Worm (Caenorhabditis elegans) whole organism, young adult: ENCODE results near the gene F21D5.9.
A peak's percentile ranks its signal among the peaks of the same experiment; 100 is the strongest.

Source experiments
- B0035.1 ChIP-seq: sonication (generic microtip); optimal IDR thresholded peaks from 2 replicates; lab custom pipeline; 2016; ENCODE audit warnings: missing genetic modification characterization, mild to moderate bottlenecking, missing compliant biosample characterization, missing genotype, missing genetic modification reagents
- B0336.3 ChIP-seq: fragments of 200-800 bp; sonication (Bioruptor generic); IDR thresholded peaks from 2 replicates; pipeline ENCODE4 v1.3.6; 2022; ENCODE audit warnings: missing genetic modification characterization, missing compliant biosample characterization
- F23B12.7 ChIP-seq: sonication (generic microtip); optimal IDR thresholded peaks from 2 replicates; lab custom pipeline; 2017; ENCODE audit warnings: missing genetic modification characterization, mild to moderate bottlenecking, missing compliant biosample characterization, antibody characterized with exemption, moderate library complexity; ENCODE audit not compliant: insufficient read depth
- F33H1.4 ChIP-seq: fragments of 200-800 bp; sonication (Bioruptor generic); IDR thresholded peaks from 2 replicates; pipeline ENCODE4 v1.3.6; 2022; ENCODE audit warnings: missing genetic modification reagents, missing genetic modification characterization, missing compliant biosample characterization
- F37B4.10 ChIP-seq: fragments of 200-800 bp; sonication (Bioruptor generic); IDR thresholded peaks from 2 replicates; pipeline ENCODE4 v1.3.6; 2022; ENCODE audit warnings: missing genetic modification characterization, missing compliant biosample characterization
- F39B2.1 ChIP-seq: fragments of 200-800 bp; sonication (Bioruptor generic); IDR thresholded peaks from 2 replicates; pipeline ENCODE4 v1.3.6; 2022; ENCODE audit warnings: missing genetic modification reagents, missing genetic modification characterization, missing compliant biosample characterization
- K11D2.4 ChIP-seq: fragments of 200-800 bp; sonication (Bioruptor generic); IDR thresholded peaks from 2 replicates; pipeline ENCODE4 v1.3.6; 2022; ENCODE audit warnings: missing genetic modification reagents, missing genetic modification characterization, missing compliant biosample characterization
- Y53F4B.3 ChIP-seq: fragments of 200-800 bp; sonication (Bioruptor generic); IDR thresholded peaks from 2 replicates; pipeline ENCODE4 v1.3.6; 2022; ENCODE audit warnings: missing genetic modification reagents, missing genetic modification characterization, missing compliant biosample characterization
- Y79H2A.3 ChIP-seq: fragments of 200-800 bp; sonication (Bioruptor generic); conservative IDR thresholded peaks from 2 replicates; pipeline ENCODE4 v1.3.6; 2022; ENCODE audit warnings: missing genetic modification reagents, missing genetic modification characterization, missing compliant biosample characterization
- Y95B8A.8 ChIP-seq: fragments of 200-800 bp; sonication (Bioruptor generic); IDR thresholded peaks from 2 replicates; pipeline ENCODE4 v1.3.6; 2022; ENCODE audit warnings: missing genetic modification reagents, missing genetic modification characterization, missing compliant biosample characterization
- ZK185.1 ChIP-seq: sonication (generic microtip); optimal IDR thresholded peaks from 2 replicates; lab custom pipeline; 2016; ENCODE audit warnings: mild to moderate bottlenecking, missing genetic modification characterization, missing compliant biosample characterization; ENCODE audit not compliant: poor library complexity, severe bottlenecking
- attf-3 ChIP-seq: fragments of 200-800 bp; sonication (Bioruptor generic); conservative IDR thresholded peaks from 2 replicates; pipeline ENCODE4 v1.3.6; 2022; ENCODE audit warnings: missing genetic modification reagents, missing genetic modification characterization, missing compliant biosample characterization
- bed-1 ChIP-seq: fragments of 200-800 bp; sonication (Bioruptor generic); IDR thresholded peaks from 2 replicates; pipeline ENCODE4 v1.3.6; 2022; ENCODE audit warnings: missing genetic modification reagents, missing genetic modification characterization, missing compliant biosample characterization
- cebp-1 ChIP-seq, 2 experiments: fragments of 200-800 bp in 1 of 2; sonication (Bioruptor generic) in 1 of 2; sonication (generic microtip) in 1 of 2; IDR thresholded peaks in 1 of 2; optimal IDR thresholded peaks in 1 of 2; 2 replicates each; pipeline versions ENCODE4 v1.3.6 to Lab custom; 2017 to 2022; ENCODE audit warnings: missing compliant biosample characterization in 2 of 2, missing genetic modification characterization in 2 of 2, mild to moderate bottlenecking in 1 of 2, missing genetic modification reagents in 1 of 2, moderate library complexity in 1 of 2
- ceh-40 ChIP-seq: fragments of 200-800 bp; sonication (Bioruptor generic); IDR thresholded peaks from 2 replicates; pipeline ENCODE4 v1.3.6; 2022; ENCODE audit warnings: missing genetic modification characterization, missing compliant biosample characterization
- ceh-91 ChIP-seq: fragments of 200-800 bp; sonication (Bioruptor generic); IDR thresholded peaks from 2 replicates; pipeline ENCODE4 v1.3.6; 2022; ENCODE audit warnings: missing genetic modification reagents, missing genetic modification characterization, missing compliant biosample characterization
- chd-7 ChIP-seq: sonication (generic microtip); optimal IDR thresholded peaks from 2 replicates; lab custom pipeline; 2016; ENCODE audit warnings: mild to moderate bottlenecking, missing genetic modification characterization, moderate library complexity, missing compliant biosample characterization
- dox-1 ChIP-seq: fragments of 200-800 bp; sonication (Bioruptor generic); IDR thresholded peaks from 2 replicates; pipeline ENCODE4 v1.3.6; 2022; ENCODE audit warnings: missing genetic modification reagents, missing genetic modification characterization, missing compliant biosample characterization
- dpff-1 ChIP-seq: sonication (generic microtip); optimal IDR thresholded peaks from 2 replicates; lab custom pipeline; 2017; ENCODE audit warnings: mild to moderate bottlenecking, missing genetic modification characterization, missing compliant biosample characterization
- efl-1 ChIP-seq: fragments of 150-350 bp; optimal IDR thresholded peaks from 2 replicates; lab custom pipeline; 2014; ENCODE audit warnings: missing biosample characterization, missing genetic modification reagents, missing genetic modification characterization
- egl-18 ChIP-seq: fragments of 200-800 bp; sonication (Bioruptor generic); IDR thresholded peaks from 2 replicates; pipeline ENCODE4 v1.3.6; 2022; ENCODE audit warnings: missing genetic modification reagents, missing genetic modification characterization, missing compliant biosample characterization
- egl-44 ChIP-seq: fragments of 200-800 bp; sonication (Bioruptor generic); IDR thresholded peaks from 2 replicates; pipeline ENCODE4 v1.3.6; 2022; ENCODE audit warnings: missing genetic modification reagents, missing genetic modification characterization, missing compliant biosample characterization
- ets-4 ChIP-seq: fragments of 200-800 bp; sonication (Bioruptor generic); optimal IDR thresholded peaks from 2 replicates; lab custom pipeline; 2018; ENCODE audit warnings: mild to moderate bottlenecking, missing genetic modification characterization, missing compliant biosample characterization
- fkh-3 ChIP-seq: sonication (generic microtip); optimal IDR thresholded peaks from 2 replicates; lab custom pipeline; 2016; ENCODE audit warnings: mild to moderate bottlenecking, missing genetic modification characterization, missing compliant biosample characterization
- hsf-1 ChIP-seq: fragments of 200-800 bp; sonication (Bioruptor generic); IDR thresholded peaks from 2 replicates; pipeline ENCODE4 v1.3.6; 2022; ENCODE audit warnings: missing genetic modification reagents, missing genetic modification characterization, missing compliant biosample characterization
- let-607 ChIP-seq, 2 experiments: fragments of 200-800 bp in 1 of 2; sonication (Bioruptor generic) in 1 of 2; sonication (generic microtip) in 1 of 2; optimal IDR thresholded peaks; 2 replicates each; lab custom pipeline; 2016 to 2018; ENCODE audit warnings: mild to moderate bottlenecking in 2 of 2, missing compliant biosample characterization in 2 of 2, missing genetic modification characterization in 2 of 2, moderate library complexity in 2 of 2, missing genotype in 1 of 2
- lin-35 ChIP-seq, 3 experiments: fragments of 150-350 bp in 2 of 3; sonication (generic microtip) in 1 of 3; optimal IDR thresholded peaks; 2 replicates each; lab custom pipeline; 2014 to 2018; ENCODE audit warnings: missing biosample characterization in 3 of 3, missing genetic modification characterization in 3 of 3, missing genetic modification reagents in 3 of 3
- madf-10 ChIP-seq: sonication (generic microtip); optimal IDR thresholded peaks from 2 replicates; lab custom pipeline; 2016; ENCODE audit warnings: mild to moderate bottlenecking, missing genetic modification characterization, missing compliant biosample characterization
- mcd-1 ChIP-seq: fragments of 200-800 bp; sonication (Bioruptor generic); IDR thresholded peaks from 2 replicates; pipeline ENCODE4 v1.3.6; 2022; ENCODE audit warnings: missing genetic modification reagents, missing genetic modification characterization, missing compliant biosample characterization
- mxl-1 ChIP-seq: sonication (generic microtip); optimal IDR thresholded peaks from 2 replicates; lab custom pipeline; 2016; ENCODE audit warnings: missing genetic modification characterization, missing compliant biosample characterization
- nfyb-1 ChIP-seq: fragments of 200-800 bp; sonication (Bioruptor generic); IDR thresholded peaks from 2 replicates; pipeline ENCODE4 v1.3.6; 2022; ENCODE audit warnings: missing genetic modification reagents, missing genetic modification characterization, missing compliant biosample characterization
- nhr-27 ChIP-seq: fragments of 200-800 bp; sonication (Bioruptor generic); optimal IDR thresholded peaks from 2 replicates; lab custom pipeline; 2018; ENCODE audit warnings: mild to moderate bottlenecking, missing genetic modification characterization, moderate library complexity, missing compliant biosample characterization
- nhr-80 ChIP-seq: sonication (generic microtip); optimal IDR thresholded peaks from 2 replicates; lab custom pipeline; 2016; ENCODE audit warnings: missing genetic modification characterization, missing compliant biosample characterization
- nhr-90 ChIP-seq: sonication (generic microtip); optimal IDR thresholded peaks from 2 replicates; lab custom pipeline; 2016; ENCODE audit warnings: missing genotype, mild to moderate bottlenecking, missing genetic modification characterization, missing compliant biosample characterization
- pha-4 ChIP-seq: fragments of 150-350 bp; sonication (generic microtip); optimal IDR thresholded peaks from 2 replicates; lab custom pipeline; 2014; ENCODE audit warnings: missing biosample characterization, missing genetic modification reagents, missing genetic modification characterization
- repo-1 ChIP-seq: sonication (generic microtip); optimal IDR thresholded peaks from 2 replicates; lab custom pipeline; 2017; ENCODE audit warnings: mild to moderate bottlenecking, missing genetic modification characterization, missing compliant biosample characterization
- snpc-3.4 ChIP-seq: sonication (generic microtip); optimal IDR thresholded peaks from 2 replicates; lab custom pipeline; 2017; ENCODE audit warnings: missing genetic modification characterization, mild to moderate bottlenecking, missing compliant biosample characterization, antibody characterized with exemption, moderate library complexity, missing genotype, missing genetic modification reagents
- snpc-4 ChIP-seq, 5 experiments: fragments of 150-350 bp in 1 of 5; sonication (generic microtip) in 4 of 5; optimal IDR thresholded peaks; 2 replicates each; lab custom pipeline; 2014 to 2018; ENCODE audit warnings: missing genetic modification characterization in 5 of 5, missing biosample characterization in 3 of 5, antibody characterized with exemption in 2 of 5, mild to moderate bottlenecking in 2 of 5, missing compliant biosample characterization in 2 of 5, missing genotype in 2 of 5, moderate library complexity in 2 of 5, missing genetic modification reagents in 1 of 5
- sptf-2 ChIP-seq: fragments of 200-800 bp; sonication (Bioruptor generic); optimal IDR thresholded peaks from 2 replicates; lab custom pipeline; 2018; ENCODE audit warnings: mild to moderate bottlenecking, missing genetic modification characterization, missing compliant biosample characterization
- tbp1 ChIP-seq: fragments of 200-800 bp; sonication (Bioruptor generic); optimal IDR thresholded peaks from 2 replicates; lab custom pipeline; 2018; ENCODE audit warnings: mild to moderate bottlenecking, missing genetic modification characterization, missing compliant biosample characterization
- tbx-9 ChIP-seq: sonication (generic microtip); optimal IDR thresholded peaks from 2 replicates; lab custom pipeline; 2016; ENCODE audit warnings: borderline replicate concordance, missing genetic modification characterization, inconsistent platforms, missing compliant biosample characterization
- tlf-1 ChIP-seq: fragments of 200-800 bp; sonication (Bioruptor generic); optimal IDR thresholded peaks from 2 replicates; lab custom pipeline; 2018; ENCODE audit warnings: mild to moderate bottlenecking, missing genetic modification characterization, missing compliant biosample characterization
- zfh-2 ChIP-seq: fragments of 200-800 bp; sonication (Bioruptor generic); conservative IDR thresholded peaks from 2 replicates; pipeline ENCODE4 v1.3.6; 2022; ENCODE audit warnings: missing genetic modification reagents, missing genetic modification characterization, missing compliant biosample characterization
- zim-3 ChIP-seq: sonication (generic microtip); optimal IDR thresholded peaks from 2 replicates; lab custom pipeline; 2017; ENCODE audit warnings: mild to moderate bottlenecking, missing genetic modification characterization, moderate library complexity, missing compliant biosample characterization
- ztf-18 ChIP-seq: sonication (generic microtip); optimal IDR thresholded peaks from 2 replicates; lab custom pipeline; 2016; ENCODE audit warnings: missing genotype, mild to moderate bottlenecking, missing genetic modification characterization, missing compliant biosample characterization
- ztf-26 ChIP-seq: sonication (generic microtip); optimal IDR thresholded peaks from 2 replicates; lab custom pipeline; 2017; ENCODE audit warnings: missing genetic modification characterization, missing compliant biosample characterization

Gene F21D5.9

ce11 chrIV:8687605-8688191 lies 36.1 kb upstream of the F21D5.9 start, which contains the start of gene snrp-3:
snrp-3 (minus strand) TSS chrIV:8687810.
- TF ChIP-seq F37B4.10 (GFP tag; lab: Robert Waterston, UW) (no peak), ztf-26 (tag; lab: Kevin White, UChicago) (no peak), dpff-1 (no peak), nhr-80 (peak; percentile 29), ceh-40 (GFP tag; lab: Robert Waterston, UW) (no peak), dox-1 (GFP tag; lab: Robert Waterston, UW) (no peak; the same call in 1 of the 2 replicates), ceh-91 (no peak), tbx-9 (no peak), cebp-1 (GFP tag; IDR thresholded peaks at IDR 0.05; lab: Robert Waterston, UW) (no peak), cebp-1 (tag; optimal IDR thresholded peaks at IDR 0.05; lab: Kevin White, UChicago) (peak; percentile 75), nhr-90 (tag; lab: Kevin White, UChicago) (no peak), zim-3 (tag; lab: Kevin White, UChicago) (no peak), bed-1 (no peak), chd-7 (peak; percentile 11), attf-3 (GFP tag; lab: Robert Waterston, UW) (peak; percentile 59; the same call in 1 of the 2 replicates), efl-1 (GFP tag; lab: Kevin White, UChicago) (peak; percentile 69), ztf-18 (tag; lab: Kevin White, UChicago) (peak; percentile 96), tlf-1 (GFP tag; lab: Kevin White, UChicago) (peak; percentile 36), snpc-4 (GFP tag; optimal IDR thresholded peaks at IDR 0.05; lab: Kevin White, UChicago) (peak; percentile 37), snpc-4 (tag; optimal IDR thresholded peaks at IDR 0.05; lab: Kevin White, UChicago) (peak; percentile 51 to 57 (median 55)), madf-10 (tag; lab: Kevin White, UChicago) (peak; percentile 42), sptf-2 (no peak), B0035.1 (tag; lab: Kevin White, UChicago) (no peak), F33H1.4 (GFP tag; lab: Robert Waterston, UW) (peak; percentile 67), K11D2.4 (GFP tag; lab: Robert Waterston, UW) (no peak; the same call in 1 of the 2 replicates), nfyb-1 (GFP tag; lab: Robert Waterston, UW) (peak; percentile 73), lin-35 (GFP tag; optimal IDR thresholded peaks at IDR 0.05; lab: Kevin White, UChicago) (peak; percentile 49 to 94 (median 60)), egl-44 (GFP tag; lab: Robert Waterston, UW) (no peak), F23B12.7 (tag; lab: Kevin White, UChicago) (peak; percentile 2), B0336.3 (GFP tag; lab: Robert Waterston, UW) (0 out of 2 replicates have a peak, but pooled peaks have one; percentile 42), Y79H2A.3 (GFP tag; lab: Robert Waterston, UW) (0 out of 2 replicates have a peak, but pooled peaks have one; percentile 44), hsf-1 (GFP tag; lab: Robert Waterston, UW) (peak; percentile 32; the same call in 1 of the 2 replicates), zfh-2 (GFP tag; lab: Robert Waterston, UW) (no peak), egl-18 (no peak), Y95B8A.8 (GFP tag; lab: Robert Waterston, UW) (no peak), Y53F4B.3 (GFP tag; lab: Robert Waterston, UW) (no peak), let-607 (tag; optimal IDR thresholded peaks at IDR 0.05; lab: Kevin White, UChicago) (peak in 1 of 2 experiments; percentile 12), ets-4 (GFP tag; lab: Kevin White, UChicago) (no peak), snpc-3.4 (tag; lab: Kevin White, UChicago) (no peak), ZK185.1 (tag; lab: Kevin White, UChicago) (peak; percentile 76), pha-4 (tag; lab: Kevin White, UChicago) (no peak), mxl-1 (tag; lab: Kevin White, UChicago) (no peak), fkh-3 (tag; lab: Kevin White, UChicago) (no peak), tbp1 (GFP tag; lab: Kevin White, UChicago) (peak; percentile 21), repo-1 (peak; percentile 25), mcd-1 (GFP tag; lab: Robert Waterston, UW) (peak; percentile 76), F39B2.1 (GFP tag; lab: Robert Waterston, UW) (no peak), nhr-27 (tag; lab: Kevin White, UChicago) (no peak)
